Worm (Caenorhabditis elegans) whole organism, L4 larva: ENCODE data around the gene taf-11.3.

ENCODE experiments used
- F10B5.3 ChIP-seq: sonication (generic microtip); optimal IDR thresholded peaks from 2 replicates; lab custom pipeline; 2016; ENCODE audit warnings: mild to moderate bottlenecking, missing genetic modification characterization, missing compliant biosample characterization
- F44E2.7 ChIP-seq: fragments of 200-800 bp; sonication (Bioruptor generic); IDR thresholded peaks from 2 replicates; pipeline ENCODE4 v2.1.2; 2022; ENCODE audit warnings: missing genetic modification characterization, missing compliant biosample characterization
- T26A8.4 ChIP-seq: fragments of 200-800 bp; sonication (Bioruptor generic); IDR thresholded peaks from 2 replicates; pipeline ENCODE4 v1.3.6; 2022; ENCODE audit warnings: missing genetic modification characterization, missing compliant biosample characterization
- Y105C5A.15 ChIP-seq: fragments of 200-800 bp; sonication (Bioruptor generic); IDR thresholded peaks from 2 replicates; pipeline ENCODE4 v1.3.6; 2022; ENCODE audit warnings: missing genetic modification characterization, missing compliant biosample characterization
- Y48G9A.11 ChIP-seq: fragments of 200-800 bp; sonication (Bioruptor generic); IDR thresholded peaks from 2 replicates; pipeline ENCODE4 v1.3.6; 2022; ENCODE audit warnings: missing genetic modification reagents, missing genetic modification characterization, missing compliant biosample characterization
- Y5F2A.4 ChIP-seq: fragments of 200-800 bp; sonication (Bioruptor generic); optimal IDR thresholded peaks from 2 replicates; lab custom pipeline; 2018; ENCODE audit warnings: mild to moderate bottlenecking, missing genetic modification characterization, missing compliant biosample characterization
- attf-4 ChIP-seq: sonication (generic microtip); optimal IDR thresholded peaks from 3 replicates; lab custom pipeline; 2017; ENCODE audit warnings: missing biosample characterization, missing genetic modification characterization
- ceh-20 ChIP-seq: fragments of 200-800 bp; sonication (Bioruptor generic); IDR thresholded peaks from 2 replicates; pipeline ENCODE4 v1.3.6; 2022; ENCODE audit warnings: missing genetic modification reagents, missing genetic modification characterization, missing compliant biosample characterization
- ceh-28 ChIP-seq: fragments of 150-350 bp; optimal IDR thresholded peaks from 2 replicates; lab custom pipeline; 2014; ENCODE audit warnings: missing biosample characterization, missing genetic modification reagents, missing genetic modification characterization
- ceh-32 ChIP-seq: sonication (generic microtip); optimal IDR thresholded peaks from 2 replicates; lab custom pipeline; 2016; ENCODE audit warnings: mild to moderate bottlenecking, missing genetic modification characterization, missing compliant biosample characterization; ENCODE audit not compliant: poor library complexity
- ceh-44 ChIP-seq: fragments of 200-800 bp; sonication (Bioruptor generic); IDR thresholded peaks from 2 replicates; pipeline ENCODE4 v1.3.6; 2022; ENCODE audit warnings: missing genetic modification reagents, missing genetic modification characterization, missing compliant biosample characterization
- cey-2 ChIP-seq: sonication (generic microtip); optimal IDR thresholded peaks from 3 replicates; lab custom pipeline; 2017; ENCODE audit warnings: missing genetic modification characterization, mild to moderate bottlenecking, missing compliant biosample characterization, antibody characterized with exemption, borderline replicate concordance; ENCODE audit not compliant: insufficient read depth
- ctbp-1 ChIP-seq: fragments of 200-800 bp; sonication (Bioruptor generic); IDR thresholded peaks from 2 replicates; pipeline ENCODE4 v1.3.6; 2022; ENCODE audit warnings: missing genetic modification reagents, missing genetic modification characterization, missing compliant biosample characterization
- daf-19 ChIP-seq: fragments of 200-800 bp; sonication (Bioruptor generic); conservative IDR thresholded peaks from 2 replicates; pipeline ENCODE4 v1.3.6; 2022; ENCODE audit warnings: missing genetic modification characterization, missing compliant biosample characterization
- daf-8 ChIP-seq: fragments of 200-800 bp; sonication (Bioruptor generic); IDR thresholded peaks from 2 replicates; pipeline ENCODE4 v1.3.6; 2022; ENCODE audit warnings: missing genetic modification characterization, missing compliant biosample characterization
- dpl-1 ChIP-seq: fragments of 150-350 bp; optimal IDR thresholded peaks from 2 replicates; lab custom pipeline; 2014; ENCODE audit warnings: missing biosample characterization, missing genetic modification reagents, missing genetic modification characterization
- dve-1 ChIP-seq: sonication (generic microtip); optimal IDR thresholded peaks from 2 replicates; lab custom pipeline; 2017; ENCODE audit warnings: antibody characterized with exemption, mild to moderate bottlenecking, missing genetic modification characterization, missing compliant biosample characterization; ENCODE audit not compliant: insufficient read depth
- egl-27 ChIP-seq: sonication (generic microtip); optimal IDR thresholded peaks from 3 replicates; lab custom pipeline; 2017; ENCODE audit warnings: missing biosample characterization, missing genetic modification reagents, missing genetic modification characterization
- egl-43 ChIP-seq: fragments of 200-800 bp; sonication (Bioruptor generic); IDR thresholded peaks from 2 replicates; pipeline ENCODE4 v1.3.6; 2022; ENCODE audit warnings: missing genetic modification reagents, missing genetic modification characterization, missing compliant biosample characterization
- fkh-10 ChIP-seq: fragments of 150-350 bp; optimal IDR thresholded peaks from 2 replicates; lab custom pipeline; 2014; ENCODE audit warnings: missing biosample characterization, missing genetic modification reagents, missing genetic modification characterization
- gei-8 ChIP-seq: fragments of 200-800 bp; sonication (Bioruptor generic); optimal IDR thresholded peaks from 2 replicates; lab custom pipeline; 2018; ENCODE audit warnings: mild to moderate bottlenecking, missing genetic modification characterization, missing compliant biosample characterization
- hlh-11 ChIP-seq: fragments of 200-800 bp; sonication (Bioruptor generic); optimal IDR thresholded peaks from 2 replicates; lab custom pipeline; 2018; ENCODE audit warnings: mild to moderate bottlenecking, missing genetic modification characterization, missing compliant biosample characterization
- jun-1 ChIP-seq: fragments of 150-350 bp; optimal IDR thresholded peaks from 2 replicates; lab custom pipeline; 2014; ENCODE audit warnings: missing biosample characterization, missing genetic modification reagents, missing genetic modification characterization
- lim-7 ChIP-seq: fragments of 200-800 bp; sonication (Bioruptor generic); IDR thresholded peaks from 2 replicates; pipeline ENCODE4 v1.3.6; 2022; ENCODE audit warnings: missing genetic modification characterization, missing compliant biosample characterization
- lin-1 ChIP-seq: fragments of 200-800 bp; sonication (Bioruptor generic); IDR thresholded peaks from 2 replicates; pipeline ENCODE4 v1.3.6; 2022; ENCODE audit warnings: missing genetic modification reagents, missing genetic modification characterization, missing compliant biosample characterization
- lin-13 ChIP-seq: fragments of 150-350 bp; optimal IDR thresholded peaks from 2 replicates; lab custom pipeline; 2014; ENCODE audit warnings: missing biosample characterization, missing genetic modification reagents, missing genetic modification characterization
- lin-38 ChIP-seq: fragments of 200-800 bp; sonication (Bioruptor generic); IDR thresholded peaks from 2 replicates; pipeline ENCODE4 v1.3.6; 2022; ENCODE audit warnings: missing genetic modification reagents, missing genetic modification characterization, missing compliant biosample characterization
- lsy-2 ChIP-seq, 2 experiments: fragments of 150-350 bp in 1 of 2; sonication (generic microtip) in 1 of 2; optimal IDR thresholded peaks; 2 replicates each; lab custom pipeline; 2014 to 2017; ENCODE audit warnings: missing biosample characterization in 2 of 2, missing genetic modification characterization in 2 of 2
- madf-5 ChIP-seq, 2 experiments: fragments of 200-800 bp; sonication (Bioruptor generic); IDR thresholded peaks; 2 replicates each; pipeline ENCODE4 v1.3.6; 2022; ENCODE audit warnings: missing compliant biosample characterization in 2 of 2, missing genetic modification characterization in 2 of 2
- mdl-1 ChIP-seq, 2 experiments: fragments of 150-350 bp in 1 of 2; sonication (generic microtip) in 1 of 2; optimal IDR thresholded peaks; 2 replicates each; lab custom pipeline; 2014 to 2017; ENCODE audit warnings: missing biosample characterization in 2 of 2, missing genetic modification characterization in 2 of 2
- mes-2 ChIP-seq: sonication (generic microtip); optimal IDR thresholded peaks from 2 replicates; lab custom pipeline; 2016; ENCODE audit warnings: missing genotype, mild to moderate bottlenecking, missing genetic modification characterization, missing compliant biosample characterization; ENCODE audit not compliant: poor library complexity, severe bottlenecking
- mxl-2 ChIP-seq: fragments of 200-800 bp; sonication (Bioruptor generic); conservative IDR thresholded peaks from 2 replicates; pipeline ENCODE4 v1.3.6; 2022; ENCODE audit warnings: missing genetic modification reagents, missing genetic modification characterization, missing compliant biosample characterization
- mxl-3 ChIP-seq: fragments of 200-800 bp; sonication (Bioruptor generic); optimal IDR thresholded peaks from 2 replicates; lab custom pipeline; 2018; ENCODE audit warnings: mild to moderate bottlenecking, missing genetic modification characterization, missing compliant biosample characterization
- nhr-111 ChIP-seq: fragments of 200-800 bp; sonication (Bioruptor generic); optimal IDR thresholded peaks from 2 replicates; lab custom pipeline; 2018; ENCODE audit warnings: mild to moderate bottlenecking, missing genetic modification characterization, missing compliant biosample characterization
- nhr-41 ChIP-seq: fragments of 200-800 bp; sonication (Bioruptor generic); IDR thresholded peaks from 2 replicates; pipeline ENCODE4 v1.3.6; 2022; ENCODE audit warnings: missing genetic modification reagents, missing genetic modification characterization, missing compliant biosample characterization
- nhr-6 ChIP-seq: fragments of 150-350 bp; optimal IDR thresholded peaks from 2 replicates; lab custom pipeline; 2014; ENCODE audit warnings: missing biosample characterization, missing genetic modification characterization
- nhr-77 ChIP-seq: fragments of 150-350 bp; optimal IDR thresholded peaks from 2 replicates; lab custom pipeline; 2014; ENCODE audit warnings: missing biosample characterization, missing genetic modification characterization
- pha-4 ChIP-seq, 2 experiments: fragments of 150-350 bp in 1 of 2; fragments of 200-800 bp in 1 of 2; sonication (Bioruptor generic) in 1 of 2; IDR thresholded peaks in 1 of 2; optimal IDR thresholded peaks in 1 of 2; 2 replicates each; pipeline versions ENCODE4 v1.3.6 to Lab custom; 2014 to 2022; ENCODE audit warnings: missing genetic modification characterization in 2 of 2, missing genetic modification reagents in 2 of 2, missing biosample characterization in 1 of 2, missing compliant biosample characterization in 1 of 2
- pqm-1 ChIP-seq: sonication (generic microtip); optimal IDR thresholded peaks from 2 replicates; lab custom pipeline; 2017; ENCODE audit warnings: missing biosample characterization, missing genetic modification characterization
- set-16 ChIP-seq: fragments of 200-800 bp; sonication (Bioruptor generic); IDR thresholded peaks from 2 replicates; pipeline ENCODE4 v1.3.6; 2022; ENCODE audit warnings: missing genetic modification reagents, missing genetic modification characterization, missing compliant biosample characterization
- snpc-1.2 ChIP-seq: fragments of 200-800 bp; sonication (Bioruptor generic); IDR thresholded peaks from 2 replicates; pipeline ENCODE4 v1.3.6; 2022; ENCODE audit warnings: missing genetic modification reagents, missing genetic modification characterization, missing compliant biosample characterization
- tag-97 ChIP-seq: fragments of 200-800 bp; sonication (Bioruptor generic); IDR thresholded peaks from 2 replicates; pipeline ENCODE4 v1.3.6; 2022; ENCODE audit warnings: missing genetic modification characterization, missing compliant biosample characterization
- tra-1 ChIP-seq: fragments of 200-800 bp; sonication (Bioruptor generic); IDR thresholded peaks from 2 replicates; pipeline ENCODE4 v1.3.6; 2022; ENCODE audit warnings: missing genetic modification reagents, missing genetic modification characterization, missing compliant biosample characterization
- unc-130 ChIP-seq: sonication (generic microtip); optimal IDR thresholded peaks from 2 replicates; lab custom pipeline; 2016; ENCODE audit warnings: missing genetic modification reagents, missing genetic modification characterization, missing compliant biosample characterization
- unc-62 ChIP-seq, 3 experiments: fragments of 150-350 bp in 1 of 3; sonication (generic microtip); optimal IDR thresholded peaks in 2 of 3; peaks in 1 of 3; 1 replicate in 1 of 3; 2 replicates in 2 of 3; lab custom pipeline; 2014 to 2017; ENCODE audit warnings: missing biosample characterization in 3 of 3, missing genetic modification characterization in 3 of 3, missing genetic modification reagents in 3 of 3, missing genotype in 1 of 3
- zag-1 ChIP-seq: fragments of 150-350 bp; optimal IDR thresholded peaks from 2 replicates; lab custom pipeline; 2014; ENCODE audit warnings: missing biosample characterization, missing genetic modification characterization
- zfp-2 ChIP-seq: sonication (generic microtip); optimal IDR thresholded peaks from 2 replicates; lab custom pipeline; 2016; ENCODE audit warnings: mild to moderate bottlenecking, missing genetic modification characterization, missing compliant biosample characterization
- zip-2 ChIP-seq: fragments of 150-350 bp; optimal IDR thresholded peaks from 2 replicates; lab custom pipeline; 2014; ENCODE audit warnings: missing biosample characterization, missing genetic modification characterization
- ztf-11 ChIP-seq: fragments of 150-350 bp; optimal IDR thresholded peaks from 2 replicates; lab custom pipeline; 2014; ENCODE audit warnings: missing biosample characterization, missing genetic modification characterization

Gene taf-11.3

ce11 chrIII:10461164-10461546, 43.9 kb downstream of the taf-11.3 start, which contains the start of gene atx-2 (continued):
- TF ChIP-seq hlh-11 (tag; lab: Kevin White, UChicago) (peak; percentile 85), pha-4 (GFP tag; IDR thresholded peaks at IDR 0.05; lab: Robert Waterston, UW) (peak; percentile 91), pha-4 (tag; optimal IDR thresholded peaks at IDR 0.05; lab: Kevin White, UChicago) (no peak), tra-1 (GFP tag; lab: Robert Waterston, UW) (peak; percentile 93), nhr-77 (tag; lab: Kevin White, UChicago) (no peak), attf-4 (no peak), mdl-1 (tag; optimal IDR thresholded peaks at IDR 0.05; lab: Kevin White, UChicago) (peak; percentile 77 to 96), mes-2 (tag; lab: Kevin White, UChicago) (peak; percentile 97), ceh-32 (no peak), ceh-44 (GFP tag; lab: Robert Waterston, UW) (peak; percentile 98), lin-38 (GFP tag; lab: Robert Waterston, UW) (peak; percentile 98), daf-8 (no peak), F44E2.7 (GFP tag; lab: Robert Waterston, UW) (peak; percentile 85), gei-8 (GFP tag; lab: Kevin White, UChicago) (peak; percentile 54), unc-130 (peak; percentile 92), ceh-28 (tag; lab: Kevin White, UChicago) (peak; percentile 45), egl-27 (no peak), ctbp-1 (peak; percentile 79), lin-13 (GFP tag; lab: Kevin White, UChicago) (peak; percentile 83), ztf-11 (tag; lab: Kevin White, UChicago) (no peak), F10B5.3 (tag; lab: Kevin White, UChicago) (peak; percentile 65), zag-1 (tag; lab: Kevin White, UChicago) (no peak), Y48G9A.11 (GFP tag; lab: Robert Waterston, UW) (peak; percentile 85; the same call in 1 of the 2 replicates), Y5F2A.4 (GFP tag; lab: Kevin White, UChicago) (peak; percentile 75), zip-2 (tag; lab: Kevin White, UChicago) (no peak), snpc-1.2 (peak; percentile 77), mxl-2 (GFP tag; lab: Robert Waterston, UW) (peak; percentile 41; the same call in 1 of the 2 replicates), set-16 (peak; percentile 84), fkh-10 (GFP tag; lab: Kevin White, UChicago) (peak; percentile 31), Y105C5A.15 (GFP tag; lab: Robert Waterston, UW) (0 out of 2 replicates have a peak, but pooled peaks have one; percentile 80), jun-1 (tag; lab: Kevin White, UChicago) (peak; percentile 9), T26A8.4 (GFP tag; lab: Robert Waterston, UW) (peak; percentile 91), cey-2 (tag; lab: Kevin White, UChicago) (no peak), tag-97 (GFP tag; lab: Robert Waterston, UW) (0 out of 2 replicates have a peak, but pooled peaks have one; percentile 63), pqm-1 (tag; lab: Kevin White, UChicago) (no peak), lim-7 (GFP tag; lab: Robert Waterston, UW) (peak; percentile 78), unc-62 (GFP tag; optimal IDR thresholded peaks at IDR 0.05 in 1 of 2; lab: Kevin White, UChicago) (no peak), unc-62 (tag; optimal IDR thresholded peaks at IDR 0.05; lab: Kevin White, UChicago) (no peak), zfp-2 (tag; lab: Kevin White, UChicago) (no peak), daf-19 (GFP tag; lab: Robert Waterston, UW) (no peak), nhr-41 (GFP tag; lab: Robert Waterston, UW) (peak; percentile 92), ceh-20 (GFP tag; lab: Robert Waterston, UW) (peak; percentile 92), lsy-2 (tag; optimal IDR thresholded peaks at IDR 0.05; lab: Kevin White, UChicago) (peak; percentile 49 to 78), mxl-3 (GFP tag; lab: Kevin White, UChicago) (peak; percentile 97), nhr-111 (peak; percentile 62), madf-5 (GFP tag; IDR thresholded peaks at IDR 0.05; lab: Robert Waterston, UW) (peak; percentile 44 to 93; a peak in 2 of 4 replicates), dpl-1 (GFP tag; lab: Kevin White, UChicago) (peak; percentile 71), nhr-6 (tag; lab: Kevin White, UChicago) (no peak), lin-1 (GFP tag; lab: Robert Waterston, UW) (peak; percentile 98), dve-1 (tag; lab: Kevin White, UChicago) (peak; percentile 82), egl-43 (GFP tag; lab: Robert Waterston, UW) (peak; percentile 98)
